Fruit fly (Drosophila melanogaster): Measurements from ENCODE around the gene CG42613.

- TF ChIP-seq CTCF (optimal IDR thresholded peaks at IDR 0.05): no peak
- no peak for TF ChIP-seq CG8478 (optimal IDR thresholded peaks at IDR 0.05)
Observed at dm6 chr3R:18895227-18895626, 33.8 kb upstream of the CG42613 start.
